Fruit fly (Drosophila melanogaster): ENCODE measurements around the gene Hk.

Hk gene

dm6 chrX:10232497-10232896 is 30.8 kb downstream of the Hk start (continued):
- no peak for TF ChIP-seq Opbp (GFP tag; IDR thresholded peaks at IDR 0.05; ENCODE audit: partially characterized antibody)
- TF ChIP-seq kni (GFP tag; optimal IDR thresholded peaks at IDR 0.05) = no peak
- TF ChIP-seq twi (tag; optimal IDR thresholded peaks at IDR 0.05) = peak; percentile 37
- TF ChIP-seq Side (GFP tag; optimal IDR thresholded peaks at IDR 0.05) = peak; percentile 16
- no peak for TF ChIP-seq dati (GFP tag; IDR thresholded peaks at IDR 0.05)
- no peak for TF ChIP-seq Stat92E (GFP tag; optimal IDR thresholded peaks at IDR 0.05)
- TF ChIP-seq CG15514 (GFP tag; optimal IDR thresholded peaks at IDR 0.05) = peak; percentile 47
- peak; percentile 79 for TF ChIP-seq CG17359 (tag; optimal IDR thresholded peaks at IDR 0.05)
- peak; percentile 66 for TF ChIP-seq Abd-B (GFP tag; optimal IDR thresholded peaks at IDR 0.05)
- TF ChIP-seq Camta (GFP tag; optimal IDR thresholded peaks at IDR 0.05) = peak; percentile 39
- TF ChIP-seq cas (GFP tag; IDR thresholded peaks at IDR 0.05) = no peak
- TF ChIP-seq Chrac-16 (GFP tag; optimal IDR thresholded peaks at IDR 0.05) = peak; percentile 56
- peak; percentile 59 for TF ChIP-seq CG3407 (GFP tag; optimal IDR thresholded peaks at IDR 0.05)
- peak; percentile 40 for TF ChIP-seq eyg (GFP tag; optimal IDR thresholded peaks at IDR 0.05)
- peak; percentile 34 for TF ChIP-seq CG16863 (GFP tag; optimal IDR thresholded peaks at IDR 0.05)
- peak; percentile 70; the same call in 1 of the 2 replicates for TF ChIP-seq CG5953 (GFP tag; IDR thresholded peaks at IDR 0.05)
- peak; percentile 18 for TF ChIP-seq CG6654 (GFP tag; optimal IDR thresholded peaks at IDR 0.05)
- peak; percentile 78 for TF ChIP-seq Meics (GFP tag; optimal IDR thresholded peaks at IDR 0.05)
- TF ChIP-seq CG2199 (GFP tag; IDR thresholded peaks at IDR 0.05) = no peak
- peak; percentile 41; the same call in 1 of the 2 replicates for TF ChIP-seq wor (GFP tag; IDR thresholded peaks at IDR 0.05)
- peak; percentile 36 for TF ChIP-seq Antp (GFP tag; optimal IDR thresholded peaks at IDR 0.05)
- 0 out of 3 replicates have a peak, but pooled peaks have one; percentile 29 for TF ChIP-seq Optix (GFP tag; IDR thresholded peaks at IDR 0.05)
- 0 out of 3 replicates have a peak, but pooled peaks have one; percentile 20 for TF ChIP-seq ase (GFP tag; IDR thresholded peaks at IDR 0.05)
- peak; percentile 75 for TF ChIP-seq BtbVII (GFP tag; optimal IDR thresholded peaks at IDR 0.05)
- peak; percentile 67 for TF ChIP-seq nerfin-1 (tag; optimal IDR thresholded peaks at IDR 0.05)
- peak; percentile 66; the same call in 2 of the 3 replicates for TF ChIP-seq Mrtf (GFP tag; IDR thresholded peaks at IDR 0.05)
- no peak for TF ChIP-seq CG15479 (GFP tag; optimal IDR thresholded peaks at IDR 0.05)
- no peak for TF ChIP-seq hkb (optimal IDR thresholded peaks at IDR 0.05)
- TF ChIP-seq hkb (GFP tag; IDR thresholded peaks at IDR 0.05) = peak; percentile 83; the same call in 1 of the 2 replicates
- TF ChIP-seq CG8765 (GFP tag; IDR thresholded peaks at IDR 0.05) = no peak
- no peak for TF ChIP-seq usp (GFP tag; optimal IDR thresholded peaks at IDR 0.05)
- peak; percentile 35 for TF ChIP-seq CG6813 (GFP tag; optimal IDR thresholded peaks at IDR 0.05)
- peak; percentile 55; the same call in 1 of the 2 replicates for TF ChIP-seq danr (GFP tag; IDR thresholded peaks at IDR 0.05)
- TF ChIP-seq disco-r (GFP tag; optimal IDR thresholded peaks at IDR 0.05) = peak; percentile 44
- peak; percentile 89 for TF ChIP-seq dmrt99B (tag; optimal IDR thresholded peaks at IDR 0.05)
- TF ChIP-seq Atf3 (GFP tag; optimal IDR thresholded peaks at IDR 0.05) = peak; percentile 26
- peak; percentile 55; the same call in 2 of the 3 replicates for TF ChIP-seq ci (GFP tag; IDR thresholded peaks at IDR 0.05)
- peak; percentile 62 for TF ChIP-seq CG10979 (tag; optimal IDR thresholded peaks at IDR 0.05)
- peak; percentile 80 for TF ChIP-seq CG13296 (GFP tag; optimal IDR thresholded peaks at IDR 0.05)
- TF ChIP-seq row (GFP tag; IDR thresholded peaks at IDR 0.05) = peak; percentile 66
- peak; percentile 39 for TF ChIP-seq abd-A (tag; optimal IDR thresholded peaks at IDR 0.05)
- peak; percentile 33 for TF ChIP-seq crc (GFP tag; optimal IDR thresholded peaks at IDR 0.05)
- TF ChIP-seq CG9609 (GFP tag; optimal IDR thresholded peaks at IDR 0.05) = peak; percentile 14
- TF ChIP-seq Six4 (GFP tag; optimal IDR thresholded peaks at IDR 0.05) = peak; percentile 56
- TF ChIP-seq Aef1 (GFP tag; IDR thresholded peaks at IDR 0.05) = peak; percentile 45; the same call in 2 of the 3 replicates
- TF ChIP-seq tup (GFP tag; optimal IDR thresholded peaks at IDR 0.05) = no peak
- TF ChIP-seq CG16815 (GFP tag; optimal IDR thresholded peaks at IDR 0.05) = peak; percentile 19
- peak; percentile 28 for TF ChIP-seq sima (GFP tag; optimal IDR thresholded peaks at IDR 0.05)
- no peak for TF ChIP-seq MBD-R2 (GFP tag; IDR thresholded peaks at IDR 0.05)
- peak; percentile 80 for TF ChIP-seq CG18262 (tag; optimal IDR thresholded peaks at IDR 0.05)
- peak; percentile 67 for TF ChIP-seq CG9437 (GFP tag; optimal IDR thresholded peaks at IDR 0.05)

All from whole organism, embryonic.